Fruit fly (Drosophila melanogaster): ENCODE results near the gene olf413.
A peak's percentile ranks its signal among the peaks of the same experiment; 100 is the strongest.

The olf413 gene

DNA sequence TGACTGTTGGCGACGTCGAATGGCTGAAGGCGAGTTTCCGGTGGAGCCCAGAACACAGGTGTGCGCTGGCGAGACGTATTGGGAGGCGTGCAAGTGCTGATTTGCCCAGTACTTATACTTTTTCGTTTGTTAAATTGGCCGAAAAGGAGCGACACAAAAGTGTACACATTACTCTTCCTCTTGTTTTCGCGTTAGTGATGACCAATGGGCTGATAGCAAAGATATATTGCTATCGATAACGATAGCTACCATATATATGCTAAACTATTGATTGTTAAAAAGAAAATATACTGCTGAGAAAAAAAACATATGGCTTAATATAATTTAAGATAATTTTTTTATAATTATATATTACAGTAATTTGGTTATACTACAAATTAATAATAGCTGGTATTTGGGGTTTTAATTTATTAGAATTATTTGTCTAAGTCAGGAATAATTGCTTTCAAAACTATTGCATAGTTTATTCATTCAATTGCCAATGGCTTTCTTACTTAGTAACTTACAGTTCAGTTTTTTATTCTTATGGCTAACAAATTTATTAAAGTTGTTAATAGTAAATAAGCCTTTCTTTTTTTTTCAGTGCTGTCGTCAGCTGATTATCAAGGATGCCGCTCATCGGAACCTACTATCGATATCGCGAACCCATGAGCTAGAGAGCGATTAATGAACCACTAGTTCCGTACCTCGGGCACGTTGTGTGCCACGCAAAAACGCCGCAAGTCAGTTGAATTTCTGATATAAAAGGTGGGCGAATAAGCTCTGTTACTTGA, 152.3 kb downstream of the olf413 start, which contains the start of the genes Hem and IleRS (continued):
- TF ChIP-seq Chrac-16 (GFP tag; optimal IDR thresholded peaks at IDR 0.05) (peak; percentile 94), CG15601 (tag; optimal IDR thresholded peaks at IDR 0.05) (peak; percentile 88), tio (GFP tag; optimal IDR thresholded peaks at IDR 0.05) (peak; percentile 94), NC2β (GFP tag; optimal IDR thresholded peaks at IDR 0.05) (peak; percentile 62), peb (GFP tag; IDR thresholded peaks at IDR 0.05) (peak; percentile 77), Sox102F (GFP tag; optimal IDR thresholded peaks at IDR 0.05) (peak; percentile 95), Nf-YA (GFP tag; IDR thresholded peaks at IDR 0.05) (peak; percentile 75), Oli (tag; optimal IDR thresholded peaks at IDR 0.05) (peak; percentile 89), Sry-δ (GFP tag; optimal IDR thresholded peaks at IDR 0.05) (peak; percentile 75), CG13424 (tag; optimal IDR thresholded peaks at IDR 0.05) (peak; percentile 93), sens-2 (GFP tag; IDR thresholded peaks at IDR 0.05) (peak; percentile 78), gem (tag; optimal IDR thresholded peaks at IDR 0.05) (peak; percentile 97), CG1602 (GFP tag; optimal IDR thresholded peaks at IDR 0.05) (peak; percentile 95), CG4854 (GFP tag; optimal IDR thresholded peaks at IDR 0.05) (peak; percentile 64), tap (tag; optimal IDR thresholded peaks at IDR 0.05) (no peak), CG9876 (GFP tag; optimal IDR thresholded peaks at IDR 0.05) (peak; percentile 83), sna (GFP tag; IDR thresholded peaks at IDR 0.05; ENCODE audit: partially characterized antibody) (peak; percentile 56), CG18599 (GFP tag; optimal IDR thresholded peaks at IDR 0.05) (peak; percentile 91), Atf-2 (GFP tag; optimal IDR thresholded peaks at IDR 0.05) (peak; percentile 84), D (optimal IDR thresholded peaks at IDR 0.05) (no peak), D (GFP tag; optimal IDR thresholded peaks at IDR 0.05) (no peak), slou (GFP tag; optimal IDR thresholded peaks at IDR 0.05) (peak; percentile 92), CG1024 (GFP tag; IDR thresholded peaks at IDR 0.05) (peak; percentile 77), CG10462 (GFP tag; optimal IDR thresholded peaks at IDR 0.05) (peak; percentile 86), Pdp1 (GFP tag; optimal IDR thresholded peaks at IDR 0.05) (peak in 1 of 2 experiments; percentile 83), Side (GFP tag; optimal IDR thresholded peaks at IDR 0.05) (peak; percentile 84), ind (GFP tag; optimal IDR thresholded peaks at IDR 0.05) (peak; percentile 95), mam (GFP tag; optimal IDR thresholded peaks at IDR 0.05) (peak; percentile 91), HLH54F (GFP tag; optimal IDR thresholded peaks at IDR 0.05) (peak; percentile 79), maf-S (GFP tag; optimal IDR thresholded peaks at IDR 0.05) (peak; percentile 73), CG17612 (GFP tag; IDR thresholded peaks at IDR 0.05) (0 out of 2 replicates have a peak, but pooled peaks have one; percentile 56), CG6272 (GFP tag; IDR thresholded peaks at IDR 0.05) (peak; percentile 88), Antp (GFP tag; optimal IDR thresholded peaks at IDR 0.05) (peak; percentile 73), Ssrp (tag; optimal IDR thresholded peaks at IDR 0.05) (peak; percentile 94), CG9437 (GFP tag; optimal IDR thresholded peaks at IDR 0.05) (peak; percentile 88), CG2889 (GFP tag; IDR thresholded peaks at IDR 0.05) (peak; percentile 86), CG11456 (GFP tag; IDR thresholded peaks at IDR 0.05) (peak; percentile 91), Lpt (GFP tag; optimal IDR thresholded peaks at IDR 0.05) (no peak), cg (GFP tag; optimal IDR thresholded peaks at IDR 0.05) (no peak), pan (optimal IDR thresholded peaks at IDR 0.05) (no peak), pan (GFP tag; optimal IDR thresholded peaks at IDR 0.05 in 1 of 2, IDR thresholded peaks at IDR 0.05 in 1 of 2) (peak in 1 of 2 experiments; percentile 93), dmrt99B (tag; optimal IDR thresholded peaks at IDR 0.05) (no peak), eve (GFP tag; optimal IDR thresholded peaks at IDR 0.05) (no peak), CG7372 (GFP tag; IDR thresholded peaks at IDR 0.05) (peak; percentile 86), CG6254 (GFP tag; optimal IDR thresholded peaks at IDR 0.05) (peak; percentile 88), klu (GFP tag; IDR thresholded peaks at IDR 0.05) (peak; percentile 84), CG4730 (GFP tag; IDR thresholded peaks at IDR 0.05) (peak; percentile 85), CG12104 (GFP tag; optimal IDR thresholded peaks at IDR 0.05) (peak; percentile 89), schlank (tag; optimal IDR thresholded peaks at IDR 0.05) (no peak), usp (GFP tag; optimal IDR thresholded peaks at IDR 0.05) (no peak)
